Worm (Caenorhabditis elegans) whole organism, late embryonic: ENCODE results near the gene sre-40.

Experiments used
- C08G9.2 ChIP-seq: sonication (generic microtip); optimal IDR thresholded peaks from 2 replicates; lab custom pipeline; 2016; ENCODE audit warnings: mild to moderate bottlenecking, missing genetic modification characterization, moderate library complexity, missing compliant biosample characterization
- C38D4.7 ChIP-seq: fragments of 200-800 bp; sonication (Bioruptor generic); optimal IDR thresholded peaks from 2 replicates; lab custom pipeline; 2018; ENCODE audit warnings: mild to moderate bottlenecking, missing genetic modification characterization, moderate library complexity, missing compliant biosample characterization
- F13H6.1 ChIP-seq: sonication (generic microtip); optimal IDR thresholded peaks from 2 replicates; lab custom pipeline; 2016; ENCODE audit warnings: missing genetic modification characterization, missing compliant biosample characterization
- K02D7.2 ChIP-seq: sonication (generic microtip); optimal IDR thresholded peaks from 2 replicates; lab custom pipeline; 2017; ENCODE audit warnings: mild to moderate bottlenecking, missing genetic modification characterization, missing compliant biosample characterization
- Y22D7AL.16 ChIP-seq: sonication (generic microtip); optimal IDR thresholded peaks from 2 replicates; lab custom pipeline; 2016; ENCODE audit warnings: missing genetic modification characterization, missing compliant biosample characterization
- ceh-18 ChIP-seq: sonication (generic microtip); optimal IDR thresholded peaks from 2 replicates; lab custom pipeline; 2016; ENCODE audit warnings: missing genetic modification characterization, missing compliant biosample characterization
- ceh-22 ChIP-seq: sonication (generic microtip); optimal IDR thresholded peaks from 2 replicates; lab custom pipeline; 2017; ENCODE audit warnings: missing biosample characterization, missing genetic modification characterization
- ceh-24 ChIP-seq: sonication (generic microtip); optimal IDR thresholded peaks from 2 replicates; lab custom pipeline; 2016; ENCODE audit warnings: mild to moderate bottlenecking, missing genetic modification characterization, missing compliant biosample characterization
- ceh-30 ChIP-seq: fragments of 150-350 bp; optimal IDR thresholded peaks from 2 replicates; lab custom pipeline; 2014; ENCODE audit warnings: missing biosample characterization, missing genetic modification characterization
- ceh-31 ChIP-seq: sonication (generic microtip); optimal IDR thresholded peaks from 2 replicates; lab custom pipeline; 2016; ENCODE audit warnings: missing genetic modification characterization, missing compliant biosample characterization
- ceh-34 ChIP-seq: sonication (generic microtip); optimal IDR thresholded peaks from 2 replicates; lab custom pipeline; 2016; ENCODE audit warnings: mild to moderate bottlenecking, missing genetic modification characterization, missing compliant biosample characterization
- ceh-48 ChIP-seq: sonication (generic microtip); optimal IDR thresholded peaks from 2 replicates; lab custom pipeline; 2016; ENCODE audit warnings: missing genetic modification characterization, inconsistent platforms, missing compliant biosample characterization
- ceh-6 ChIP-seq: fragments of 200-800 bp; sonication (Bioruptor generic); optimal IDR thresholded peaks from 2 replicates; lab custom pipeline; 2018; ENCODE audit warnings: mild to moderate bottlenecking, missing genetic modification characterization, missing compliant biosample characterization
- ceh-9 ChIP-seq: sonication (generic microtip); optimal IDR thresholded peaks from 2 replicates; lab custom pipeline; 2016; ENCODE audit warnings: mild to moderate bottlenecking, missing genetic modification characterization, inconsistent platforms, missing compliant biosample characterization
- che-1 ChIP-seq: sonication (generic microtip); optimal IDR thresholded peaks from 2 replicates; lab custom pipeline; 2016; ENCODE audit warnings: mild to moderate bottlenecking, missing genetic modification characterization, missing compliant biosample characterization
- dmd-4 ChIP-seq: sonication (generic microtip); optimal IDR thresholded peaks from 2 replicates; lab custom pipeline; 2016; ENCODE audit warnings: borderline replicate concordance, missing genetic modification characterization, missing compliant biosample characterization
- elt-2 ChIP-seq: sonication (generic microtip); optimal IDR thresholded peaks from 2 replicates; lab custom pipeline; 2016; ENCODE audit warnings: missing genetic modification reagents, missing genetic modification characterization, missing compliant biosample characterization
- ets-4 ChIP-seq: sonication (generic microtip); optimal IDR thresholded peaks from 2 replicates; lab custom pipeline; 2016; ENCODE audit warnings: missing genetic modification characterization, missing compliant biosample characterization
- eyg-1 ChIP-seq: sonication (generic microtip); optimal IDR thresholded peaks from 2 replicates; lab custom pipeline; 2016; ENCODE audit warnings: missing genotype, missing genetic modification characterization, missing compliant biosample characterization
- fax-1 ChIP-seq: sonication (generic microtip); optimal IDR thresholded peaks from 2 replicates; lab custom pipeline; 2016; ENCODE audit warnings: missing genotype, missing genetic modification characterization, missing compliant biosample characterization
- hlh-13 ChIP-seq: fragments of 200-800 bp; sonication (Bioruptor generic); optimal IDR thresholded peaks from 2 replicates; lab custom pipeline; 2018; ENCODE audit warnings: mild to moderate bottlenecking, missing genetic modification characterization, missing compliant biosample characterization
- hlh-15 ChIP-seq: sonication (generic microtip); optimal IDR thresholded peaks from 2 replicates; lab custom pipeline; 2016; ENCODE audit warnings: missing genetic modification characterization, missing compliant biosample characterization
- hlh-6 ChIP-seq: sonication (generic microtip); optimal IDR thresholded peaks from 2 replicates; lab custom pipeline; 2016; ENCODE audit warnings: missing genotype, missing genetic modification characterization, missing compliant biosample characterization
- hlh-8 ChIP-seq: sonication (generic microtip); optimal IDR thresholded peaks from 2 replicates; lab custom pipeline; 2016; ENCODE audit warnings: missing genotype, missing genetic modification characterization, missing compliant biosample characterization
- lin-11 ChIP-seq: fragments of 200-800 bp; sonication (Bioruptor generic); optimal IDR thresholded peaks from 2 replicates; lab custom pipeline; 2018; ENCODE audit warnings: mild to moderate bottlenecking, missing genetic modification characterization, missing compliant biosample characterization
- madf-2 ChIP-seq: sonication (generic microtip); optimal IDR thresholded peaks from 2 replicates; lab custom pipeline; 2017; ENCODE audit warnings: missing genetic modification characterization, missing compliant biosample characterization
- mec-3 ChIP-seq: sonication (generic microtip); optimal IDR thresholded peaks from 2 replicates; lab custom pipeline; 2016; ENCODE audit warnings: borderline replicate concordance, missing genetic modification characterization, missing compliant biosample characterization
- nfya-1 ChIP-seq: sonication (generic microtip); optimal IDR thresholded peaks from 2 replicates; lab custom pipeline; 2017; ENCODE audit warnings: missing genetic modification characterization, mild to moderate bottlenecking, missing compliant biosample characterization, antibody characterized with exemption, moderate library complexity
- nhr-232 ChIP-seq: sonication (generic microtip); optimal IDR thresholded peaks from 2 replicates; lab custom pipeline; 2016; ENCODE audit warnings: missing genetic modification characterization, missing compliant biosample characterization
- npax-4 ChIP-seq: sonication (generic microtip); optimal IDR thresholded peaks from 2 replicates; lab custom pipeline; 2016; ENCODE audit warnings: missing genetic modification characterization, missing compliant biosample characterization
- odd-2 ChIP-seq: sonication (generic microtip); optimal IDR thresholded peaks from 2 replicates; lab custom pipeline; 2017; ENCODE audit warnings: antibody characterized with exemption, mild to moderate bottlenecking, missing genetic modification characterization, missing compliant biosample characterization
- pat-9 ChIP-seq: fragments of 200-800 bp; sonication (Bioruptor generic); optimal IDR thresholded peaks from 2 replicates; lab custom pipeline; 2018; ENCODE audit warnings: mild to moderate bottlenecking, missing genetic modification characterization, moderate library complexity, missing compliant biosample characterization
- pqm-1 ChIP-seq: sonication (generic microtip); optimal IDR thresholded peaks from 2 replicates; lab custom pipeline; 2016; ENCODE audit warnings: missing genetic modification characterization, missing compliant biosample characterization
- pros-1 ChIP-seq: fragments of 150-350 bp; optimal IDR thresholded peaks from 2 replicates; lab custom pipeline; 2014; ENCODE audit warnings: missing biosample characterization, missing genetic modification reagents, missing genetic modification characterization
- ref-2 ChIP-seq: sonication (generic microtip); optimal IDR thresholded peaks from 2 replicates; lab custom pipeline; 2016; ENCODE audit warnings: missing genetic modification characterization, missing compliant biosample characterization
- rnt-1 ChIP-seq: sonication (generic microtip); optimal IDR thresholded peaks from 2 replicates; lab custom pipeline; 2016; ENCODE audit warnings: missing genetic modification characterization, missing compliant biosample characterization
- sox-4 ChIP-seq: sonication (generic microtip); optimal IDR thresholded peaks from 2 replicates; lab custom pipeline; 2017; ENCODE audit warnings: mild to moderate bottlenecking, missing genetic modification characterization, inconsistent platforms, missing compliant biosample characterization
- tbx-2 ChIP-seq: sonication (generic microtip); optimal IDR thresholded peaks from 2 replicates; lab custom pipeline; 2016; ENCODE audit warnings: missing genetic modification characterization, missing compliant biosample characterization
- ttx-3 ChIP-seq: sonication (generic microtip); optimal IDR thresholded peaks from 2 replicates; lab custom pipeline; 2016; ENCODE audit warnings: missing genetic modification reagents, missing genetic modification characterization, missing compliant biosample characterization
- unc-3 ChIP-seq, 2 experiments: fragments of 200-800 bp in 1 of 2; sonication (Bioruptor generic) in 1 of 2; sonication (generic microtip) in 1 of 2; conservative IDR thresholded peaks in 1 of 2; optimal IDR thresholded peaks in 1 of 2; 2 replicates each; pipeline versions ENCODE4 v1.3.6 to Lab custom; 2016 to 2022; ENCODE audit warnings: missing compliant biosample characterization in 2 of 2, missing genetic modification characterization in 2 of 2, missing genetic modification reagents in 1 of 2
- unc-42 ChIP-seq: sonication (generic microtip); optimal IDR thresholded peaks from 2 replicates; lab custom pipeline; 2016; ENCODE audit warnings: missing genotype, missing genetic modification characterization, missing compliant biosample characterization
- unc-86 ChIP-seq: sonication (generic microtip); optimal IDR thresholded peaks from 2 replicates; lab custom pipeline; 2016; ENCODE audit warnings: missing genetic modification characterization, missing compliant biosample characterization
- zip-5 ChIP-seq: sonication (generic microtip); optimal IDR thresholded peaks from 2 replicates; lab custom pipeline; 2016; ENCODE audit warnings: missing genetic modification characterization, missing compliant biosample characterization
- ztf-16 ChIP-seq: sonication (generic microtip); optimal IDR thresholded peaks from 2 replicates; lab custom pipeline; 2017; ENCODE audit warnings: missing genetic modification characterization, missing compliant biosample characterization

sre-40 gene

ce11 chrII:4674188-4674587 lies 9.4 kb downstream of the sre-40 start:
- peak; percentile 64 for TF ChIP-seq elt-2 (tag; lab: Kevin White, UChicago)
- no peak for TF ChIP-seq tbx-2 (tag; lab: Kevin White, UChicago)
- TF ChIP-seq che-1 = no peak

DNA sequence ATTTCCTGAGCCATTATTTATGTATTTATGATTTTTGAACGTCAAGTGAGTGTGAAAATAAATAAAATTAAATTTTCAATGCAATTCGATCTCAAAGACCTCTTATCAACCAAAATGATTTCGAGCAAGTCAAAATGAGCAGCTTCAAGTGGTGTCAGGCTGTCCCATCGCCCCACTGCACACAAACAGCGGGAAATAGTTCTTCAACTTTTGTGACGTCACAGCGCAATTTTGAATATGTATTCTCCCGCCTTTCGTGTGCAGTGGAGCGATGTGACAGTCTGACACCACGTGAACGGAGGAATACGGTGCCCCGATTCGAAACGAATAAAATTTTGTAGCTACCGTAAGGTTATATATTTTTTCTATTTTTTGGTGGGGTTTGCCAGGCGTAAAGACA lies 9.9 kb downstream of the sre-40 start:
- TF ChIP-seq hlh-6 (tag; lab: Kevin White, UChicago) = no peak
- no peak for TF ChIP-seq ceh-18
- no peak for TF ChIP-seq F13H6.1 (tag; lab: Kevin White, UChicago)
- TF ChIP-seq Y22D7AL.16 (tag; lab: Kevin White, UChicago) = no peak
- no peak for TF ChIP-seq ceh-22
- no peak for TF ChIP-seq fax-1 (tag; lab: Kevin White, UChicago)
- TF ChIP-seq hlh-15 = no peak
- no peak for TF ChIP-seq madf-2 (tag; lab: Kevin White, UChicago)
- no peak for TF ChIP-seq ets-4 (tag; lab: Kevin White, UChicago)
- TF ChIP-seq ceh-24 (tag; lab: Kevin White, UChicago) = no peak
- no peak for TF ChIP-seq tbx-2 (tag; lab: Kevin White, UChicago)
- no peak for TF ChIP-seq C38D4.7 (GFP tag; lab: Kevin White, UChicago)
- no peak for TF ChIP-seq pat-9
- no peak for TF ChIP-seq nhr-232
- TF ChIP-seq odd-2 (tag; lab: Kevin White, UChicago) = no peak
- no peak for TF ChIP-seq ref-2
- TF ChIP-seq zip-5 (tag; lab: Kevin White, UChicago) = no peak
- no peak for TF ChIP-seq elt-2 (tag; lab: Kevin White, UChicago)
- TF ChIP-seq, all 69 proteins: peak for 0

- no peak for TF ChIP-seq unc-3 (GFP tag; conservative IDR thresholded peaks at IDR 0.05; lab: Robert Waterston, UW)
- TF ChIP-seq unc-3 (tag; optimal IDR thresholded peaks at IDR 0.05; lab: Kevin White, UChicago) = no peak
- no peak for TF ChIP-seq fax-1 (tag; lab: Kevin White, UChicago)
- no peak for TF ChIP-seq lin-11 (tag; lab: Kevin White, UChicago)
- no peak for TF ChIP-seq ceh-9 (tag; lab: Kevin White, UChicago)
- TF ChIP-seq dmd-4 = no peak
- no peak for TF ChIP-seq ceh-34 (tag; lab: Kevin White, UChicago)
These were observed 10.4 kb downstream of the sre-40 start for ce11 chrII:4673242-4673641.

DNA sequence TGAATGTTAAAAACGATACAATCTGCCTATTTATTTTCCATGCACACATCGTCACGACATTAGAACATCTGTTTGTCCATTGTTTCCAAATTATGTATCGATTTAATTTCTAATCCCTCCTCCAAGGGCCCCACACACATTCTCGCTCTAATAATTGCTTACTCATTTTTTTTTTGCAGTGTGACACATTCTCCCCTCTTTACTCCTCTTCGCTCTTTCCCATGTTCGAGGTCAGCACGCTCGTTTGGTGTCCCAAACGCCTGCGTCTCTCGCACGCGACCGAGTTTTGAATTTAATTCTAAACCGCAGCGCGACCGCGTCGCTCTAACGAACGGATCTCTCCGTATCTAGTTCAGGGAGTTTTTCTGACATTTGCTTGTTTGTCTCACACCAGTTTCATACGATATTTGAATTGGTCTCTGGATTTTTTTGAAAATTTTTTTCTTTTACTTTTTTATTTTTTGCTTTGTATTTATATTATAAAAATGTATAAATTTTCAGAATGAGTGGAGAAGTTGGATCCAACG lies 10.9 kb downstream of the sre-40 start, which contains the start of the genes clec-140 and hmg-11:
clec-140 (plus strand) TSS at position 477 of the 527 bp plus-strand sequence.
hmg-11 (plus strand) TSS at position 502 of the 527 bp plus-strand sequence.
- TF ChIP-seq hlh-8 (tag; lab: Kevin White, UChicago) (peak; percentile 52), nhr-232 (no peak), zip-5 (tag; lab: Kevin White, UChicago) (no peak), pros-1 (tag; lab: Kevin White, UChicago) (no peak), npax-4 (tag; lab: Kevin White, UChicago) (no peak), unc-3 (GFP tag; conservative IDR thresholded peaks at IDR 0.05; lab: Robert Waterston, UW) (no peak), unc-3 (tag; optimal IDR thresholded peaks at IDR 0.05; lab: Kevin White, UChicago) (no peak), ceh-6 (no peak), pat-9 (no peak), C38D4.7 (GFP tag; lab: Kevin White, UChicago) (no peak), mec-3 (tag; lab: Kevin White, UChicago) (no peak), ttx-3 (tag; lab: Kevin White, UChicago) (no peak), pqm-1 (no peak), ceh-22 (no peak), ceh-18 (peak; percentile 17), madf-2 (tag; lab: Kevin White, UChicago) (no peak), nfya-1 (tag; lab: Kevin White, UChicago) (peak; percentile 64), ceh-9 (tag; lab: Kevin White, UChicago) (no peak), hlh-13 (no peak), ceh-30 (no peak), ceh-31 (peak; percentile 63), rnt-1 (tag; lab: Kevin White, UChicago) (peak; percentile 68), ztf-16 (no peak), F13H6.1 (tag; lab: Kevin White, UChicago) (no peak), sox-4 (tag; lab: Kevin White, UChicago) (no peak), eyg-1 (peak; percentile 12), ceh-48 (tag; lab: Kevin White, UChicago) (peak; percentile 39), K02D7.2 (tag; lab: Kevin White, UChicago) (no peak), ref-2 (peak; percentile 57), ets-4 (tag; lab: Kevin White, UChicago) (no peak), C08G9.2 (tag; lab: Kevin White, UChicago) (no peak), ceh-34 (tag; lab: Kevin White, UChicago) (no peak), unc-86 (tag; lab: Kevin White, UChicago) (no peak), fax-1 (tag; lab: Kevin White, UChicago) (no peak), unc-42 (tag; lab: Kevin White, UChicago) (peak; percentile 93)
